Worm (Caenorhabditis elegans): Measurements from ENCODE around the gene hsd-3.

Gene hsd-3

DNA sequence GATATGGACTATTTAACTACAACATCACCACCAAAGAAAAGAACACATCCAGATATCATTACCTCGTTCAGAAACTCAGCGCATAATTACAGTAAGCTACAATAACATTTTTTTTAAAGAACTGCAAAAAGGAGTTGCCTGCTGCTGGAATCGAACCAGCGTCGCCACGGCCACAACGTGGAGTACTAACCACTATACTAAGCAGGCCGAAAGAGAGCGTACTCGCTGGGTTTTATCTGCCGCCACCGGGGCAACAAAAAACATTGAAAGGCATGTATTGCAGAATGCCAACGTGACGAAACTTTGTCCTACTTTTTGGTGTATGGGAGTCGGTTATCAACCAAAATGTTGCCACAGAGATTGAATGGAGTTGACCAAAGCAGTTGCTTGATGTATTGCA, 13.6 kb downstream of the hsd-3 start (continued):
- no peak for TF ChIP-seq sem-4 (tag; optimal IDR thresholded peaks at IDR 0.05)
- TF ChIP-seq fos-1 (tag; optimal IDR thresholded peaks at IDR 0.05): peak; percentile 54
- no peak for TF ChIP-seq snpc-4 (tag; optimal IDR thresholded peaks at IDR 0.05)
- no peak for TF ChIP-seq nhr-23 (tag; optimal IDR thresholded peaks at IDR 0.05)
- TF ChIP-seq crh-2 (tag; optimal IDR thresholded peaks at IDR 0.05): peak; percentile 74
- peak; percentile 37 for TF ChIP-seq lin-13 (GFP tag; optimal IDR thresholded peaks at IDR 0.05)
- TF ChIP-seq Y55F3AM.14 (GFP tag; optimal IDR thresholded peaks at IDR 0.05): no peak
- no peak for TF ChIP-seq nhr-10 (tag; optimal IDR thresholded peaks at IDR 0.05)
- no peak for TF ChIP-seq unc-39 (tag; optimal IDR thresholded peaks at IDR 0.05)
- TF ChIP-seq ama-1 (optimal IDR thresholded peaks at IDR 0.05): no peak
- no peak for TF ChIP-seq nhr-237 (tag; optimal IDR thresholded peaks at IDR 0.05)
- TF ChIP-seq dmd-4 (tag; optimal IDR thresholded peaks at IDR 0.05): no peak
- no peak for TF ChIP-seq skn-1 (tag; optimal IDR thresholded peaks at IDR 0.05)
- TF ChIP-seq nhr-6 (tag; optimal IDR thresholded peaks at IDR 0.05): no peak
- peak; percentile 51 for TF ChIP-seq nhr-21 (tag; optimal IDR thresholded peaks at IDR 0.05)

DNA sequence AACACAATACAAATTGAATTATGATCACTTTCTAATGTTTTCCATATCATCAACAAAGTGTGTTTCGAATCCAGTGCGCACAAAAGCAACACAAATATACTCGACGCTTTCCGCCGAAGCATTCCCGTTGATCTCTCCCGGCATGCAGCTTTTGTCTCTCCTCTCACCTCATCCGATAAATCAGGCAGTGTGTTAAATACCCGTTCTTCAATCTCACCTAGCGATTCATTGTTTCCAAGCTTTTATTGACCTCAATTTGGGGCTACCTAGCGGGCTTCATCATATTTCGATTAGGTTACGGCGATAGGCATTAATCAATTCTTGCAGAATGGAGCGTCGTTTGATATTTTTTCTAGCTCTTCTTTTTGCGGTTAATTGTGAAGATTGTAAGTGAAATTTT, 15.2 kb downstream of the hsd-3 start, which contains the start of gene ZC449.1:
ZC449.1 (plus strand) TSS at position 121 of the 400 bp plus-strand sequence.
- peak; percentile 32 for TF ChIP-seq nhr-21 (tag; optimal IDR thresholded peaks at IDR 0.05)
- TF ChIP-seq peb-1 (tag; optimal IDR thresholded peaks at IDR 0.05): no peak

- no peak for TF ChIP-seq ZK546.5 (tag; optimal IDR thresholded peaks at IDR 0.05)
- peak; percentile 38 for TF ChIP-seq unc-55 (GFP tag; optimal IDR thresholded peaks at IDR 0.05)
- TF ChIP-seq nhr-129 (tag; optimal IDR thresholded peaks at IDR 0.05): no peak
These were observed 17.4 kb downstream of the hsd-3 start for ce11 chrX:5026461-5026860.

ce11 chrX:5027923-5028592, 19.0 kb downstream of the hsd-3 start:
- TF ChIP-seq lsy-2 (tag; optimal IDR thresholded peaks at IDR 0.05) (peak in 1 of 2 experiments; percentile 19), dmd-4 (tag; optimal IDR thresholded peaks at IDR 0.05) (no peak), sma-9 (GFP tag; optimal IDR thresholded peaks at IDR 0.05) (peak; percentile 50), sma-9 (tag; optimal IDR thresholded peaks at IDR 0.05) (no peak), lin-11 (tag; optimal IDR thresholded peaks at IDR 0.05) (no peak)

ce11 chrX:5028593-5028955, 19.5 kb downstream of the hsd-3 start:
- TF ChIP-seq egl-27 (tag; optimal IDR thresholded peaks at IDR 0.05): no peak
- TF ChIP-seq nhr-10 (tag; optimal IDR thresholded peaks at IDR 0.05): no peak
- no peak for TF ChIP-seq lin-13 (GFP tag; optimal IDR thresholded peaks at IDR 0.05)
- TF ChIP-seq elt-3 (tag; optimal IDR thresholded peaks at IDR 0.05): no peak
- no peak for TF ChIP-seq nhr-6 (tag; optimal IDR thresholded peaks at IDR 0.05)
- no peak for TF ChIP-seq sem-4 (tag; optimal IDR thresholded peaks at IDR 0.05)
- no peak for TF ChIP-seq nhr-21 (tag; optimal IDR thresholded peaks at IDR 0.05)
- TF ChIP-seq sma-3 (GFP tag; optimal IDR thresholded peaks at IDR 0.05): no peak
- TF ChIP-seq aly-2 (tag; optimal IDR thresholded peaks at IDR 0.05): no peak

DNA sequence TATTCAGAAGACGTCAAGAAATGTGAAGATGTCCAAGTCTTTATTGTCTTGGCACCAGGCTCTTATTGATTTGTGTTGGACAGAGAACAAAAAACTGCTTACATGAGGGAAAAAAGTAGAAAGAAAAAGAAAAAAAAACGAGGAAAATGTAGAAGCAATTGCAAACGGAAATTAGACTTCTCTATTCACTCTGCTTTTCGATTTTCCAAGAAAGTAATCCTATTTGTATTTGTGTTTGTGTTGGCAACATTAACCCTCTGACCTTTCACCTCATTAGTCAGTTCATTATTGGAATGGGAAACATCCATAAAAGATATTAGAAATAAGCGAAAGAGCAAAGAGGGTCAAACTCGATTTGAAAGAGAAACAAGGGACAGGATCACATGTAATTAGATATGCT, 22.6 kb downstream of the hsd-3 start:
- TF ChIP-seq fos-1 (tag; optimal IDR thresholded peaks at IDR 0.05): no peak
- no peak for TF ChIP-seq aly-2 (tag; optimal IDR thresholded peaks at IDR 0.05)
- peak; percentile 73 for TF ChIP-seq unc-55 (GFP tag; optimal IDR thresholded peaks at IDR 0.05)
- peak; percentile 54 for TF ChIP-seq sem-4 (tag; optimal IDR thresholded peaks at IDR 0.05)
- peak in 1 of 2 experiments; percentile 44 for TF ChIP-seq lsy-2 (tag; optimal IDR thresholded peaks at IDR 0.05)
- peak; percentile 26 for TF ChIP-seq C34F6.9 (tag; optimal IDR thresholded peaks at IDR 0.05)
- no peak for TF ChIP-seq ztf-1 (GFP tag; conservative IDR thresholded peaks at IDR 0.05)
- peak; percentile 73 for TF ChIP-seq zag-1 (tag; optimal IDR thresholded peaks at IDR 0.05)
- no peak for TF ChIP-seq ceh-82 (tag; optimal IDR thresholded peaks at IDR 0.05)
- no peak for TF ChIP-seq alr-1 (tag; optimal IDR thresholded peaks at IDR 0.05)
- no peak for TF ChIP-seq ztf-4 (tag; optimal IDR thresholded peaks at IDR 0.05)
- TF ChIP-seq crh-2 (tag; optimal IDR thresholded peaks at IDR 0.05): peak; percentile 50
- no peak for TF ChIP-seq lin-13 (GFP tag; optimal IDR thresholded peaks at IDR 0.05)
- no peak for TF ChIP-seq ama-1 (optimal IDR thresholded peaks at IDR 0.05)

Measured in whole organism, L2 larva.